Worm (Caenorhabditis elegans) whole organism, early embryonic: ENCODE measurements around the gene M03F8.1.

Experiments
- B0310.2 ChIP-seq: sonication (generic microtip); optimal IDR thresholded peaks from 2 replicates; lab custom pipeline; 2016; ENCODE audit warnings: mild to moderate bottlenecking, missing genetic modification characterization, missing compliant biosample characterization
- ama-1 ChIP-seq: fragments of 150-350 bp; optimal IDR thresholded peaks from 2 replicates; lab custom pipeline; 2014
- hnd-1 ChIP-seq: sonication (generic microtip); optimal IDR thresholded peaks from 2 replicates; lab custom pipeline; 2016; ENCODE audit warnings: missing genetic modification characterization, missing compliant biosample characterization
- tra-4 ChIP-seq: sonication (generic microtip); optimal IDR thresholded peaks from 2 replicates; lab custom pipeline; 2017; ENCODE audit warnings: missing genetic modification characterization, missing compliant biosample characterization

DNA sequence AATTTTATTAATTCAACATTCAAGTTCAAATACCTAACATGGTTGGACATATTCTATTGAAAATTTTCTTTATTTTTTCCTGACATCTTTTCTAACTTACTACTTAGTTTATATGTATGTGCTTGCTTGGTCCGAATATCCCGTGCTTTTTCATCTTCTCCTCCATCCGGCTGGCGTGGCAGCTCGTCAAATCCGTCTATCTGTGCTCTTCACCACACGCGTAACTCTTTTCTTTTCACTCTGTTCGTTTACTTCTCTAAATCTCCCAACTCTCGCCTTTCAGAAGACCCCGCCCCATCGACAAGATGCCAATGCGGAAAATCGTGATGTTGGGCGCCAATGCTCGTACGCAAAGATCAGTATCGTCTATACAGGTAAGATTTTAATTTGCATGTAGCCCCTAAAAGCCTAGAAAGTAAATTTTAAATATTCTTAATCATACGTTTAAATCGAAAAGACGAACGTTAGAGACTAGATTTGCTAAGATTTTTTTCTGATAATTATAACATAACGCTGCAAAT, 13.5 kb downstream of the M03F8.1 start:
- no peak for TF ChIP-seq hnd-1
- no peak for TF ChIP-seq B0310.2 (tag; lab: Kevin White, UChicago)
- TF ChIP-seq tra-4 (tag; lab: Kevin White, UChicago): no peak
- TF ChIP-seq ama-1: no peak
